Worm (Caenorhabditis elegans) whole organism, young adult: ENCODE data around the gene mut-15.
A peak's percentile ranks its signal among the peaks of the same experiment; 100 is the strongest.

Experiments used
- B0019.2 ChIP-seq: fragments of 200-800 bp; sonication (Bioruptor generic); conservative IDR thresholded peaks from 2 replicates; pipeline ENCODE4 v1.3.6; 2022; ENCODE audit warnings: missing genetic modification reagents, missing genetic modification characterization, missing compliant biosample characterization
- B0261.1 ChIP-seq: sonication (generic microtip); optimal IDR thresholded peaks from 2 replicates; lab custom pipeline; 2016; ENCODE audit warnings: mild to moderate bottlenecking, missing genetic modification characterization, moderate library complexity, missing compliant biosample characterization
- B0336.3 ChIP-seq: fragments of 200-800 bp; sonication (Bioruptor generic); IDR thresholded peaks from 2 replicates; pipeline ENCODE4 v1.3.6; 2022; ENCODE audit warnings: missing genetic modification characterization, missing compliant biosample characterization
- F57C9.4 ChIP-seq: sonication (generic microtip); optimal IDR thresholded peaks from 2 replicates; lab custom pipeline; 2017; ENCODE audit warnings: mild to moderate bottlenecking, missing genetic modification characterization, missing compliant biosample characterization
- K11D2.4 ChIP-seq: fragments of 200-800 bp; sonication (Bioruptor generic); IDR thresholded peaks from 2 replicates; pipeline ENCODE4 v1.3.6; 2022; ENCODE audit warnings: missing genetic modification reagents, missing genetic modification characterization, missing compliant biosample characterization
- Y53F4B.3 ChIP-seq: fragments of 200-800 bp; sonication (Bioruptor generic); IDR thresholded peaks from 2 replicates; pipeline ENCODE4 v1.3.6; 2022; ENCODE audit warnings: missing genetic modification reagents, missing genetic modification characterization, missing compliant biosample characterization
- Y53G8AR.9 ChIP-seq: fragments of 200-800 bp; sonication (Bioruptor generic); conservative IDR thresholded peaks from 2 replicates; pipeline ENCODE4 v1.3.6; 2022; ENCODE audit warnings: missing genetic modification reagents, missing genetic modification characterization, missing compliant biosample characterization
- Y67H2A.10 ChIP-seq: fragments of 200-800 bp; sonication (Bioruptor generic); conservative IDR thresholded peaks from 2 replicates; pipeline ENCODE4 v1.3.6; 2022; ENCODE audit warnings: missing genetic modification reagents, missing genetic modification characterization, missing compliant biosample characterization
- attf-6 ChIP-seq: fragments of 200-800 bp; sonication (Bioruptor generic); IDR thresholded peaks from 2 replicates; pipeline ENCODE4 v1.3.6; 2022; ENCODE audit warnings: missing genetic modification reagents, missing genetic modification characterization, missing compliant biosample characterization
- bed-1 ChIP-seq: fragments of 200-800 bp; sonication (Bioruptor generic); IDR thresholded peaks from 2 replicates; pipeline ENCODE4 v1.3.6; 2022; ENCODE audit warnings: missing genetic modification reagents, missing genetic modification characterization, missing compliant biosample characterization
- cebp-1 ChIP-seq, 2 experiments: fragments of 200-800 bp in 1 of 2; sonication (Bioruptor generic) in 1 of 2; sonication (generic microtip) in 1 of 2; IDR thresholded peaks in 1 of 2; optimal IDR thresholded peaks in 1 of 2; 2 replicates each; pipeline versions ENCODE4 v1.3.6 to Lab custom; 2017 to 2022; ENCODE audit warnings: missing compliant biosample characterization in 2 of 2, missing genetic modification characterization in 2 of 2, mild to moderate bottlenecking in 1 of 2, missing genetic modification reagents in 1 of 2, moderate library complexity in 1 of 2
- ceh-100 ChIP-seq: fragments of 200-800 bp; sonication (Bioruptor generic); IDR thresholded peaks from 2 replicates; pipeline ENCODE4 v1.3.6; 2022; ENCODE audit warnings: missing genetic modification reagents, missing genetic modification characterization, missing compliant biosample characterization
- dox-1 ChIP-seq: fragments of 200-800 bp; sonication (Bioruptor generic); IDR thresholded peaks from 2 replicates; pipeline ENCODE4 v1.3.6; 2022; ENCODE audit warnings: missing genetic modification reagents, missing genetic modification characterization, missing compliant biosample characterization
- ekl-4 ChIP-seq: fragments of 200-800 bp; sonication (Bioruptor generic); IDR thresholded peaks from 2 replicates; pipeline ENCODE4 v1.3.6; 2022; ENCODE audit warnings: missing genetic modification reagents, missing genetic modification characterization, missing compliant biosample characterization
- him-1 ChIP-seq: sonication (generic microtip); optimal IDR thresholded peaks from 2 replicates; lab custom pipeline; 2016; ENCODE audit warnings: missing genotype, missing genetic modification reagents, missing genetic modification characterization, missing compliant biosample characterization
- hmg-1.2 ChIP-seq: fragments of 200-800 bp; sonication (Bioruptor generic); IDR thresholded peaks from 2 replicates; pipeline ENCODE4 v1.3.6; 2022; ENCODE audit warnings: missing genetic modification reagents, missing genetic modification characterization, missing compliant biosample characterization
- hrde-1 ChIP-seq: sonication (generic microtip); optimal IDR thresholded peaks from 2 replicates; lab custom pipeline; 2016; ENCODE audit warnings: missing genetic modification characterization, mild to moderate bottlenecking, missing compliant biosample characterization, moderate library complexity, missing genotype, missing genetic modification reagents, borderline replicate concordance
- let-607 ChIP-seq, 2 experiments: fragments of 200-800 bp in 1 of 2; sonication (Bioruptor generic) in 1 of 2; sonication (generic microtip) in 1 of 2; optimal IDR thresholded peaks; 2 replicates each; lab custom pipeline; 2016 to 2018; ENCODE audit warnings: mild to moderate bottlenecking in 2 of 2, missing compliant biosample characterization in 2 of 2, missing genetic modification characterization in 2 of 2, moderate library complexity in 2 of 2, missing genotype in 1 of 2
- lin-26 ChIP-seq: fragments of 200-800 bp; sonication (Bioruptor generic); IDR thresholded peaks from 2 replicates; pipeline ENCODE4 v1.3.6; 2022; ENCODE audit warnings: missing genetic modification reagents, missing genetic modification characterization, missing compliant biosample characterization
- lsl-1 ChIP-seq: fragments of 200-800 bp; sonication (Bioruptor generic); optimal IDR thresholded peaks from 2 replicates; lab custom pipeline; 2018; ENCODE audit warnings: mild to moderate bottlenecking, missing genetic modification characterization, moderate library complexity, missing compliant biosample characterization
- madf-6 ChIP-seq: fragments of 200-800 bp; sonication (Bioruptor generic); IDR thresholded peaks from 2 replicates; pipeline ENCODE4 v1.3.6; 2022; ENCODE audit warnings: missing genetic modification reagents, missing genetic modification characterization, missing compliant biosample characterization
- madf-8 ChIP-seq: fragments of 200-800 bp; sonication (Bioruptor generic); conservative IDR thresholded peaks from 2 replicates; pipeline ENCODE4 v1.3.6; 2022; ENCODE audit warnings: missing genetic modification reagents, missing genetic modification characterization, missing compliant biosample characterization
- mcd-1 ChIP-seq: fragments of 200-800 bp; sonication (Bioruptor generic); IDR thresholded peaks from 2 replicates; pipeline ENCODE4 v1.3.6; 2022; ENCODE audit warnings: missing genetic modification reagents, missing genetic modification characterization, missing compliant biosample characterization
- mes-4 ChIP-seq: sonication (generic microtip); optimal IDR thresholded peaks from 2 replicates; lab custom pipeline; 2016; ENCODE audit warnings: missing genotype, missing genetic modification characterization, missing compliant biosample characterization
- nfyb-1 ChIP-seq: fragments of 200-800 bp; sonication (Bioruptor generic); IDR thresholded peaks from 2 replicates; pipeline ENCODE4 v1.3.6; 2022; ENCODE audit warnings: missing genetic modification reagents, missing genetic modification characterization, missing compliant biosample characterization
- nhr-120 ChIP-seq: fragments of 200-800 bp; sonication (Bioruptor generic); IDR thresholded peaks from 2 replicates; pipeline ENCODE4 v1.3.6; 2022; ENCODE audit warnings: missing genetic modification characterization, missing compliant biosample characterization
- nhr-179 ChIP-seq: sonication (generic microtip); optimal IDR thresholded peaks from 2 replicates; lab custom pipeline; 2016; ENCODE audit warnings: mild to moderate bottlenecking, missing genetic modification characterization, missing compliant biosample characterization
- nhr-27 ChIP-seq: fragments of 200-800 bp; sonication (Bioruptor generic); optimal IDR thresholded peaks from 2 replicates; lab custom pipeline; 2018; ENCODE audit warnings: mild to moderate bottlenecking, missing genetic modification characterization, moderate library complexity, missing compliant biosample characterization
- nhr-80 ChIP-seq: sonication (generic microtip); optimal IDR thresholded peaks from 2 replicates; lab custom pipeline; 2016; ENCODE audit warnings: missing genetic modification characterization, missing compliant biosample characterization
- pbrm-1 ChIP-seq: fragments of 200-800 bp; sonication (Bioruptor generic); IDR thresholded peaks from 2 replicates; pipeline ENCODE4 v1.3.6; 2022; ENCODE audit warnings: missing genetic modification reagents, missing genetic modification characterization, missing compliant biosample characterization
- rcor-1 ChIP-seq: fragments of 200-800 bp; sonication (Bioruptor generic); IDR thresholded peaks from 2 replicates; pipeline ENCODE4 v1.3.6; 2022; ENCODE audit warnings: missing genetic modification reagents, missing genetic modification characterization, missing compliant biosample characterization
- rpc-1 ChIP-seq, 2 experiments: fragments of 150-350 bp in 1 of 2; sonication (generic microtip) in 1 of 2; optimal IDR thresholded peaks; 2 replicates each; lab custom pipeline; 2014 to 2018; ENCODE audit warnings: missing biosample characterization in 1 of 2, missing genetic modification characterization in 1 of 2, missing genetic modification reagents in 1 of 2, missing genotype in 1 of 2
- sea-2 ChIP-seq: fragments of 200-800 bp; sonication (Bioruptor generic); IDR thresholded peaks from 2 replicates; pipeline ENCODE4 v1.3.6; 2022; ENCODE audit warnings: missing genetic modification characterization, missing compliant biosample characterization
- snpc-1.1 ChIP-seq: sonication (generic microtip); optimal IDR thresholded peaks from 2 replicates; lab custom pipeline; 2017; ENCODE audit warnings: missing genetic modification characterization, mild to moderate bottlenecking, missing compliant biosample characterization, antibody characterized with exemption, moderate library complexity, missing genotype, missing genetic modification reagents; ENCODE audit not compliant: insufficient read depth
- snpc-3.4 ChIP-seq: sonication (generic microtip); optimal IDR thresholded peaks from 2 replicates; lab custom pipeline; 2017; ENCODE audit warnings: missing genetic modification characterization, mild to moderate bottlenecking, missing compliant biosample characterization, antibody characterized with exemption, moderate library complexity, missing genotype, missing genetic modification reagents
- snpc-4 ChIP-seq, 5 experiments: fragments of 150-350 bp in 1 of 5; sonication (generic microtip) in 4 of 5; optimal IDR thresholded peaks; 2 replicates each; lab custom pipeline; 2014 to 2018; ENCODE audit warnings: missing genetic modification characterization in 5 of 5, missing biosample characterization in 3 of 5, antibody characterized with exemption in 2 of 5, mild to moderate bottlenecking in 2 of 5, missing compliant biosample characterization in 2 of 5, missing genotype in 2 of 5, moderate library complexity in 2 of 5, missing genetic modification reagents in 1 of 5
- somi-1 ChIP-seq: fragments of 200-800 bp; sonication (Bioruptor generic); optimal IDR thresholded peaks from 2 replicates; lab custom pipeline; 2018; ENCODE audit warnings: mild to moderate bottlenecking, missing genetic modification characterization, missing compliant biosample characterization
- tbp1 ChIP-seq: fragments of 200-800 bp; sonication (Bioruptor generic); optimal IDR thresholded peaks from 2 replicates; lab custom pipeline; 2018; ENCODE audit warnings: mild to moderate bottlenecking, missing genetic modification characterization, missing compliant biosample characterization
- tbx-9 ChIP-seq: sonication (generic microtip); optimal IDR thresholded peaks from 2 replicates; lab custom pipeline; 2016; ENCODE audit warnings: borderline replicate concordance, missing genetic modification characterization, inconsistent platforms, missing compliant biosample characterization
- unc-62 ChIP-seq: fragments of 150-350 bp; optimal IDR thresholded peaks from 2 replicates; lab custom pipeline; 2014; ENCODE audit warnings: missing biosample characterization, missing genetic modification reagents, missing genetic modification characterization
- xnd-1 ChIP-seq: sonication (generic microtip); optimal IDR thresholded peaks from 2 replicates; lab custom pipeline; 2016; ENCODE audit warnings: missing genotype, missing genetic modification reagents, missing genetic modification characterization, missing compliant biosample characterization
- ztf-18 ChIP-seq: sonication (generic microtip); optimal IDR thresholded peaks from 2 replicates; lab custom pipeline; 2016; ENCODE audit warnings: missing genotype, mild to moderate bottlenecking, missing genetic modification characterization, missing compliant biosample characterization
- ztf-26 ChIP-seq: sonication (generic microtip); optimal IDR thresholded peaks from 2 replicates; lab custom pipeline; 2017; ENCODE audit warnings: missing genetic modification characterization, missing compliant biosample characterization
- ztf-28 ChIP-seq: fragments of 200-800 bp; sonication (Bioruptor generic); IDR thresholded peaks from 2 replicates; pipeline ENCODE4 v1.3.6; 2022; ENCODE audit warnings: missing genetic modification reagents, missing genetic modification characterization, missing compliant biosample characterization

The mut-15 gene

ce11 chrV:15012542-15013301 lies 10.4 kb downstream of the mut-15 start:
- 0 out of 2 replicates have a peak, but pooled peaks have one; percentile 29 for TF ChIP-seq dox-1 (GFP tag; lab: Robert Waterston, UW)
- TF ChIP-seq nhr-120 (GFP tag; lab: Robert Waterston, UW) = no peak
- no peak for TF ChIP-seq snpc-3.4 (tag; lab: Kevin White, UChicago)
- no peak for TF ChIP-seq K11D2.4 (GFP tag; lab: Robert Waterston, UW)
- TF ChIP-seq nfyb-1 (GFP tag; lab: Robert Waterston, UW) = 0 out of 2 replicates have a peak, but pooled peaks have one; percentile 62
- no peak for TF ChIP-seq sea-2 (GFP tag; lab: Robert Waterston, UW)
- no peak for TF ChIP-seq xnd-1 (tag; lab: Kevin White, UChicago)
- no peak for TF ChIP-seq ztf-18 (tag; lab: Kevin White, UChicago)
- no peak for TF ChIP-seq tbx-9
- TF ChIP-seq Y67H2A.10 (GFP tag; lab: Robert Waterston, UW) = no peak
- peak; percentile 65 for TF ChIP-seq him-1 (tag; lab: Kevin White, UChicago)
- TF ChIP-seq hmg-1.2 = peak; percentile 46
- TF ChIP-seq nhr-80 (tag; lab: Kevin White, UChicago) = peak; percentile 9
- TF ChIP-seq attf-6 (GFP tag; lab: Robert Waterston, UW) = no peak
- TF ChIP-seq ceh-100 (GFP tag; lab: Robert Waterston, UW) = peak; percentile 45
- 0 out of 2 replicates have a peak, but pooled peaks have one; percentile 34 for TF ChIP-seq madf-6 (GFP tag; lab: Robert Waterston, UW)
- peak; percentile 88 for TF ChIP-seq tbp1 (GFP tag; lab: Kevin White, UChicago)
- no peak for TF ChIP-seq hrde-1 (tag; lab: Kevin White, UChicago)
- TF ChIP-seq unc-62 (GFP tag; lab: Kevin White, UChicago) = no peak
- TF ChIP-seq B0261.1 (tag; lab: Kevin White, UChicago) = peak; percentile 76
- no peak for TF ChIP-seq bed-1 (GFP tag; lab: Robert Waterston, UW)
- TF ChIP-seq nhr-27 = no peak
- TF ChIP-seq ztf-26 = no peak
- peak; percentile 53 for TF ChIP-seq rpc-1 (optimal IDR thresholded peaks at IDR 0.05; lab: Kevin White, UChicago)
- TF ChIP-seq rpc-1 (tag; optimal IDR thresholded peaks at IDR 0.05; lab: Kevin White, UChicago) = peak; percentile 70
- no peak for TF ChIP-seq rcor-1 (GFP tag; lab: Robert Waterston, UW)
- peak; percentile 17 for TF ChIP-seq lsl-1 (GFP tag; lab: Kevin White, UChicago)
- TF ChIP-seq snpc-1.1 (tag; lab: Kevin White, UChicago) = no peak
- TF ChIP-seq let-607 (tag; optimal IDR thresholded peaks at IDR 0.05; lab: Kevin White, UChicago) = no peak
- TF ChIP-seq nhr-179 = no peak
- no peak for TF ChIP-seq ekl-4 (GFP tag; lab: Robert Waterston, UW)
- no peak for TF ChIP-seq madf-8 (GFP tag; lab: Robert Waterston, UW)
- TF ChIP-seq B0336.3 (GFP tag; lab: Robert Waterston, UW) = 0 out of 2 replicates have a peak, but pooled peaks have one; percentile 38
- TF ChIP-seq mcd-1 (GFP tag; lab: Robert Waterston, UW) = 0 out of 2 replicates have a peak, but pooled peaks have one; percentile 34
- TF ChIP-seq mes-4 (tag; lab: Kevin White, UChicago) = no peak
- peak; percentile 61; the same call in 1 of the 2 replicates for TF ChIP-seq lin-26 (GFP tag; lab: Robert Waterston, UW)
- TF ChIP-seq cebp-1 (GFP tag; IDR thresholded peaks at IDR 0.05; lab: Robert Waterston, UW) = no peak
- TF ChIP-seq cebp-1 (tag; optimal IDR thresholded peaks at IDR 0.05; lab: Kevin White, UChicago) = peak; percentile 13
- TF ChIP-seq Y53G8AR.9 (GFP tag; lab: Robert Waterston, UW) = no peak
- TF ChIP-seq somi-1 (GFP tag; lab: Kevin White, UChicago) = no peak
- peak; percentile 45; the same call in 1 of the 2 replicates for TF ChIP-seq pbrm-1
- TF ChIP-seq B0019.2 (GFP tag; lab: Robert Waterston, UW) = 0 out of 2 replicates have a peak, but pooled peaks have one; percentile 6
- TF ChIP-seq snpc-4 (GFP tag; optimal IDR thresholded peaks at IDR 0.05; lab: Kevin White, UChicago) = no peak
- TF ChIP-seq snpc-4 (tag; optimal IDR thresholded peaks at IDR 0.05; lab: Kevin White, UChicago) = peak in 1 of 4 experiments; percentile 59
- 0 out of 2 replicates have a peak, but pooled peaks have one; percentile 40 for TF ChIP-seq Y53F4B.3 (GFP tag; lab: Robert Waterston, UW)
- no peak for TF ChIP-seq ztf-28 (GFP tag; lab: Robert Waterston, UW)
- no peak for TF ChIP-seq F57C9.4
